Worm (Caenorhabditis elegans) whole organism, young adult: ENCODE measurements around the gene F41G3.3.
"Not testable (repeated sequence)": the region's sequence is repeated elsewhere in the genome, so short reads cannot be mapped to it uniquely, and the experiment has no call there.

ENCODE experiments used
- F22D6.2 ChIP-seq: sonication (generic microtip); optimal IDR thresholded peaks from 2 replicates; lab custom pipeline; 2016; ENCODE audit warnings: mild to moderate bottlenecking, missing genetic modification characterization, missing compliant biosample characterization
- F37B4.10 ChIP-seq: fragments of 200-800 bp; sonication (Bioruptor generic); IDR thresholded peaks from 2 replicates; pipeline ENCODE4 v1.3.6; 2022; ENCODE audit warnings: missing genetic modification characterization, missing compliant biosample characterization
- F39B2.1 ChIP-seq: fragments of 200-800 bp; sonication (Bioruptor generic); IDR thresholded peaks from 2 replicates; pipeline ENCODE4 v1.3.6; 2022; ENCODE audit warnings: missing genetic modification reagents, missing genetic modification characterization, missing compliant biosample characterization
- F49E8.2 ChIP-seq: sonication (generic microtip); optimal IDR thresholded peaks from 3 replicates; lab custom pipeline; 2017; ENCODE audit warnings: missing genetic modification characterization, mild to moderate bottlenecking, missing compliant biosample characterization, antibody characterized with exemption, moderate library complexity; ENCODE audit not compliant: insufficient read depth
- F52B5.7 ChIP-seq: sonication (generic microtip); optimal IDR thresholded peaks from 2 replicates; lab custom pipeline; 2016; ENCODE audit warnings: mild to moderate bottlenecking, missing genetic modification characterization, missing compliant biosample characterization
- F55B11.4 ChIP-seq: sonication (generic microtip); optimal IDR thresholded peaks from 2 replicates; lab custom pipeline; 2016; ENCODE audit warnings: missing compliant biosample characterization, missing genetic modification characterization, borderline replicate concordance; ENCODE audit not compliant: insufficient read depth
- F57A8.1 ChIP-seq: fragments of 200-800 bp; sonication (Bioruptor generic); optimal IDR thresholded peaks from 2 replicates; lab custom pipeline; 2018; ENCODE audit warnings: mild to moderate bottlenecking, missing genetic modification characterization, moderate library complexity, missing compliant biosample characterization
- K11D2.4 ChIP-seq: fragments of 200-800 bp; sonication (Bioruptor generic); IDR thresholded peaks from 2 replicates; pipeline ENCODE4 v1.3.6; 2022; ENCODE audit warnings: missing genetic modification reagents, missing genetic modification characterization, missing compliant biosample characterization
- K12H6.12 ChIP-seq: fragments of 200-800 bp; sonication (Bioruptor generic); optimal IDR thresholded peaks from 2 replicates; lab custom pipeline; 2018; ENCODE audit warnings: mild to moderate bottlenecking, missing genetic modification characterization, missing compliant biosample characterization
- Y53G8AR.9 ChIP-seq: fragments of 200-800 bp; sonication (Bioruptor generic); conservative IDR thresholded peaks from 2 replicates; pipeline ENCODE4 v1.3.6; 2022; ENCODE audit warnings: missing genetic modification reagents, missing genetic modification characterization, missing compliant biosample characterization
- Y67H2A.10 ChIP-seq: fragments of 200-800 bp; sonication (Bioruptor generic); conservative IDR thresholded peaks from 2 replicates; pipeline ENCODE4 v1.3.6; 2022; ENCODE audit warnings: missing genetic modification reagents, missing genetic modification characterization, missing compliant biosample characterization
- Y79H2A.3 ChIP-seq: fragments of 200-800 bp; sonication (Bioruptor generic); conservative IDR thresholded peaks from 2 replicates; pipeline ENCODE4 v1.3.6; 2022; ENCODE audit warnings: missing genetic modification reagents, missing genetic modification characterization, missing compliant biosample characterization
- athp-1 ChIP-seq: sonication (generic microtip); optimal IDR thresholded peaks from 2 replicates; lab custom pipeline; 2017; ENCODE audit warnings: mild to moderate bottlenecking, missing genetic modification characterization, missing compliant biosample characterization
- bed-1 ChIP-seq: fragments of 200-800 bp; sonication (Bioruptor generic); IDR thresholded peaks from 2 replicates; pipeline ENCODE4 v1.3.6; 2022; ENCODE audit warnings: missing genetic modification reagents, missing genetic modification characterization, missing compliant biosample characterization
- bed-2 ChIP-seq: fragments of 200-800 bp; sonication (Bioruptor generic); IDR thresholded peaks from 2 replicates; pipeline ENCODE4 v1.3.6; 2022; ENCODE audit warnings: missing genetic modification reagents, missing genetic modification characterization, missing compliant biosample characterization
- ceh-27 ChIP-seq: fragments of 200-800 bp; sonication (Bioruptor generic); optimal IDR thresholded peaks from 2 replicates; lab custom pipeline; 2018; ENCODE audit warnings: mild to moderate bottlenecking, missing genetic modification characterization, moderate library complexity, missing compliant biosample characterization
- ceh-58 ChIP-seq: fragments of 200-800 bp; sonication (Bioruptor generic); IDR thresholded peaks from 2 replicates; pipeline ENCODE4 v1.3.6; 2022; ENCODE audit warnings: missing genetic modification characterization, missing compliant biosample characterization
- lag-1 ChIP-seq: fragments of 200-800 bp; sonication (Bioruptor generic); IDR thresholded peaks from 2 replicates; pipeline ENCODE4 v1.3.6; 2022; ENCODE audit warnings: missing genetic modification reagents, missing genetic modification characterization, missing compliant biosample characterization
- madf-3 ChIP-seq: fragments of 200-800 bp; sonication (Bioruptor generic); IDR thresholded peaks from 2 replicates; pipeline ENCODE4 v1.3.6; 2022; ENCODE audit warnings: missing genetic modification reagents, missing genetic modification characterization, missing compliant biosample characterization
- mcd-1 ChIP-seq: fragments of 200-800 bp; sonication (Bioruptor generic); IDR thresholded peaks from 2 replicates; pipeline ENCODE4 v1.3.6; 2022; ENCODE audit warnings: missing genetic modification reagents, missing genetic modification characterization, missing compliant biosample characterization
- mel-28 ChIP-seq: sonication (generic microtip); optimal IDR thresholded peaks from 2 replicates; lab custom pipeline; 2016; ENCODE audit warnings: borderline replicate concordance, mild to moderate bottlenecking, missing genetic modification characterization, missing compliant biosample characterization
- nfya-2 ChIP-seq: fragments of 200-800 bp; sonication (Bioruptor generic); IDR thresholded peaks from 2 replicates; pipeline ENCODE4 v1.3.6; 2022; ENCODE audit warnings: missing genetic modification reagents, missing genetic modification characterization, missing compliant biosample characterization
- nhr-179 ChIP-seq: sonication (generic microtip); optimal IDR thresholded peaks from 2 replicates; lab custom pipeline; 2016; ENCODE audit warnings: mild to moderate bottlenecking, missing genetic modification characterization, missing compliant biosample characterization
- nhr-80 ChIP-seq: sonication (generic microtip); optimal IDR thresholded peaks from 2 replicates; lab custom pipeline; 2016; ENCODE audit warnings: missing genetic modification characterization, missing compliant biosample characterization
- nhr-90 ChIP-seq: sonication (generic microtip); optimal IDR thresholded peaks from 2 replicates; lab custom pipeline; 2016; ENCODE audit warnings: missing genotype, mild to moderate bottlenecking, missing genetic modification characterization, missing compliant biosample characterization
- pha-4 ChIP-seq: fragments of 150-350 bp; sonication (generic microtip); optimal IDR thresholded peaks from 2 replicates; lab custom pipeline; 2014; ENCODE audit warnings: missing biosample characterization, missing genetic modification reagents, missing genetic modification characterization
- sdz-38 ChIP-seq: sonication (generic microtip); optimal IDR thresholded peaks from 2 replicates; lab custom pipeline; 2016; ENCODE audit warnings: missing genotype, missing genetic modification characterization, missing compliant biosample characterization
- tbp1 ChIP-seq: fragments of 200-800 bp; sonication (Bioruptor generic); optimal IDR thresholded peaks from 2 replicates; lab custom pipeline; 2018; ENCODE audit warnings: mild to moderate bottlenecking, missing genetic modification characterization, missing compliant biosample characterization
- unc-130 ChIP-seq: sonication (generic microtip); optimal IDR thresholded peaks from 2 replicates; lab custom pipeline; 2016; ENCODE audit warnings: missing genetic modification reagents, missing genetic modification characterization, missing compliant biosample characterization
- zfh-2 ChIP-seq: fragments of 200-800 bp; sonication (Bioruptor generic); conservative IDR thresholded peaks from 2 replicates; pipeline ENCODE4 v1.3.6; 2022; ENCODE audit warnings: missing genetic modification reagents, missing genetic modification characterization, missing compliant biosample characterization
- ztf-22 ChIP-seq: fragments of 200-800 bp; sonication (Bioruptor generic); optimal IDR thresholded peaks from 2 replicates; lab custom pipeline; 2018; ENCODE audit warnings: mild to moderate bottlenecking, missing genetic modification characterization, moderate library complexity, missing compliant biosample characterization

The F41G3.3 gene

ce11 chrII:6754671-6755224 lies 1.6 kb upstream of the F41G3.3 start, which contains the start of the genes srx-95 and fis-1:
Gene srx-95, minus strand, starts transcription at chrII:6754771.
Gene fis-1, plus strand, starts transcription at chrII:6755174.
- no peak for TF ChIP-seq Y53G8AR.9 (GFP tag; lab: Robert Waterston, UW)
- no peak for TF ChIP-seq athp-1 (tag; lab: Kevin White, UChicago)
- no peak for TF ChIP-seq F52B5.7 (tag; lab: Kevin White, UChicago)
- TF ChIP-seq F55B11.4 (tag; lab: Kevin White, UChicago): no peak

- TF ChIP-seq ceh-58 (no peak), mcd-1 (GFP tag; lab: Robert Waterston, UW) (no peak), bed-2 (no peak)
These were observed 8.4 kb downstream of the F41G3.3 start, which contains the start of gene nlp-50 for ce11 chrII:6764734-6765133. Gene nlp-50, plus strand, starts transcription at chrII:6765034.

ce11 chrII:6768014-6768413 lies 11.7 kb downstream of the F41G3.3 start, which contains the start of gene F41G3.18:
Gene F41G3.18, plus strand, starts transcription at chrII:6768314.
- TF ChIP-seq nhr-80 (tag; lab: Kevin White, UChicago) (peak; percentile 51), nhr-179 (no peak)
- TF ChIP-seq, all 124 proteins: peak for 1

ce11 chrII:6770030-6770429 lies 13.7 kb downstream of the F41G3.3 start:
- TF ChIP-seq pha-4 (tag; lab: Kevin White, UChicago) (no peak), nhr-80 (tag; lab: Kevin White, UChicago) (no peak), Y67H2A.10 (GFP tag; lab: Robert Waterston, UW) (no peak), K11D2.4 (no peak), F22D6.2 (no peak), Y79H2A.3 (GFP tag; lab: Robert Waterston, UW) (no peak), K12H6.12 (tag; lab: Kevin White, UChicago) (no peak), lag-1 (no peak), nhr-90 (no peak), F55B11.4 (tag; lab: Kevin White, UChicago) (no peak), nfya-2 (GFP tag; lab: Robert Waterston, UW) (no peak), zfh-2 (no peak), F39B2.1 (GFP tag; lab: Robert Waterston, UW) (no peak), mel-28 (no peak), ztf-22 (no peak), tbp1 (no peak), unc-130 (no peak)

- TF ChIP-seq madf-3 (GFP tag; lab: Robert Waterston, UW) (no peak), ceh-27 (GFP tag; lab: Kevin White, UChicago) (peak; percentile 50), F37B4.10 (GFP tag; lab: Robert Waterston, UW) (no peak), sdz-38 (tag; lab: Kevin White, UChicago) (no peak), lag-1 (no peak)
These were observed 16.1 kb downstream of the F41G3.3 start for ce11 chrII:6772482-6772881.

ce11 chrII:6775076-6775475 lies 18.7 kb downstream of the F41G3.3 start, which contains the start of gene agr-1:
Gene agr-1, minus strand, starts transcription at chrII:6775176.
- not testable (repeated sequence) for TF ChIP-seq F49E8.2 (tag; lab: Kevin White, UChicago); F57A8.1 (GFP tag; lab: Kevin White, UChicago); bed-1
